Fruit fly (Drosophila melanogaster) whole organism: ENCODE results near the gene Mics1.

Experiments used
- CG8478 ChIP-seq: fragments of >200 bp; optimal IDR thresholded peaks from 2 replicates; lab custom pipeline; 2018; ENCODE audit warnings: inconsistent platforms
- EcR ChIP-seq, 2 experiments: fragments of >200 bp; optimal IDR thresholded peaks; 2 replicates each; lab custom pipeline; 2017; ENCODE audit warnings: missing biosample characterization in 2 of 2, missing genetic modification characterization in 2 of 2, missing genetic modification reagents in 2 of 2
- pan ChIP-seq: fragments of >200 bp; optimal IDR thresholded peaks from 2 replicates; lab custom pipeline; 2017
- psq ChIP-seq: fragments of >200 bp; optimal IDR thresholded peaks from 2 replicates; lab custom pipeline; 2017
- usp ChIP-seq: fragments of >200 bp; optimal IDR thresholded peaks from 2 replicates; lab custom pipeline; 2017; ENCODE audit warnings: missing biosample characterization, missing genetic modification characterization, mixed read lengths

DNA sequence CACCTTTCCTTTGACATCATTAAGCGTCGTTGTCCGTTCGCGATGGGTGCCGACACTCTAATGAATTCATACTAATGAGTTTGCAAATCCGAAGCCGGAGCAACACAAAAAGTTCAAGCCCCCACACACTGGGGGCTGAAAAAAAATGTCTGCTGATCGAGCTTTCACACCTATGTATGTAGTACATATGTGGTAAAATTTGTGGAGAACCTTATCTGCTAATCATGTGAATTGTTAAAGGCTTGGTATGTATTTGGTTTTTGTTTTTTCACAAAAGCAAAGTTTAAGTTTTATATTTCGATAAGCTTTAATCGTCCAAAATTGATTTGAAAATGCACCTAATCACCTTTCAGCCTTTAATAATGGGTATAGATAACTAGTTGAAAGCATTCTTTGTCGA is 34.1 kb upstream of the Mics1 start, which contains the start of gene alpha-Est5:
- TF ChIP-seq usp (GFP tag; lab: Kevin White, UChicago) = no peak
- no peak for TF ChIP-seq psq (lab: Kevin White, UChicago)
- no peak for TF ChIP-seq EcR (GFP tag; optimal IDR thresholded peaks at IDR 0.05; lab: Kevin White, UChicago)
- no peak for TF ChIP-seq pan (lab: Kevin White, UChicago)
- TF ChIP-seq CG8478 (lab: Kevin White, UChicago) = no peak
